Fruit fly (Drosophila melanogaster): ENCODE measurements around the gene CG7130.

CG7130 gene

dm6 chr3L:22065694-22066093 lies 9.9 kb downstream of the CG7130 start, which contains the start of gene CG14561 (continued):
- peak; percentile 33; the same call in 1 of the 2 replicates for TF ChIP-seq CG3847 (GFP tag; IDR thresholded peaks at IDR 0.05)
- TF ChIP-seq psq (GFP tag; optimal IDR thresholded peaks at IDR 0.05): no peak
- peak; percentile 29 for TF ChIP-seq Lhr (GFP tag; optimal IDR thresholded peaks at IDR 0.05)
- peak; percentile 34 for TF ChIP-seq tin (GFP tag; optimal IDR thresholded peaks at IDR 0.05)
- peak; percentile 94 for TF ChIP-seq CG42726 (GFP tag; IDR thresholded peaks at IDR 0.05; ENCODE audit: partially characterized antibody)
- TF ChIP-seq CG10462 (GFP tag; optimal IDR thresholded peaks at IDR 0.05): no peak
- peak; percentile 40 for TF ChIP-seq gfzf (GFP tag; optimal IDR thresholded peaks at IDR 0.05)
- peak; percentile 52 for TF ChIP-seq phol (tag; optimal IDR thresholded peaks at IDR 0.05)
- TF ChIP-seq Oli (tag; optimal IDR thresholded peaks at IDR 0.05): no peak
- no peak for TF ChIP-seq lov (optimal IDR thresholded peaks at IDR 0.05)
- TF ChIP-seq lov (GFP tag; IDR thresholded peaks at IDR 0.05): peak; percentile 73; the same call in 1 of the 3 replicates
- TF ChIP-seq Ets97D (GFP tag; optimal IDR thresholded peaks at IDR 0.05): peak; percentile 79
- peak; percentile 88 for TF ChIP-seq nerfin-2 (GFP tag; IDR thresholded peaks at IDR 0.05; ENCODE audit: partially characterized antibody)
- peak; percentile 39 for TF ChIP-seq zfh2 (GFP tag; optimal IDR thresholded peaks at IDR 0.05)
- TF ChIP-seq HLH4C (GFP tag; IDR thresholded peaks at IDR 0.05; ENCODE audit: partially characterized antibody): peak; percentile 89
- TF ChIP-seq Gug (GFP tag; IDR thresholded peaks at IDR 0.05): peak; percentile 45; the same call in 2 of the 4 replicates
- peak; percentile 56 for TF ChIP-seq CG15514 (GFP tag; optimal IDR thresholded peaks at IDR 0.05)
- TF ChIP-seq ci (GFP tag; IDR thresholded peaks at IDR 0.05): peak; percentile 34; the same call in 2 of the 3 replicates
- peak; percentile 97 for TF ChIP-seq Bgb (GFP tag; IDR thresholded peaks at IDR 0.05; ENCODE audit: partially characterized antibody)
- no peak for TF ChIP-seq CG6254 (GFP tag; optimal IDR thresholded peaks at IDR 0.05)
- peak; percentile 84 for TF ChIP-seq ato (GFP tag; IDR thresholded peaks at IDR 0.05; ENCODE audit: partially characterized antibody)
- TF ChIP-seq CG34224 (GFP tag; IDR thresholded peaks at IDR 0.05; ENCODE audit: partially characterized antibody): peak; percentile 87
- peak; percentile 14; the same call in 1 of the 2 replicates for TF ChIP-seq Xrp1 (GFP tag; IDR thresholded peaks at IDR 0.05)
- peak; percentile 38 for TF ChIP-seq Xbp1 (GFP tag; optimal IDR thresholded peaks at IDR 0.05)
- TF ChIP-seq bbx (GFP tag; IDR thresholded peaks at IDR 0.05; ENCODE audit: partially characterized antibody): peak; percentile 96
- no peak for TF ChIP-seq ttk (GFP tag; IDR thresholded peaks at IDR 0.05)
- TF ChIP-seq CG9797 (GFP tag; optimal IDR thresholded peaks at IDR 0.05): peak; percentile 45
- TF ChIP-seq chinmo (GFP tag; IDR thresholded peaks at IDR 0.05; ENCODE audit: partially characterized antibody): peak; percentile 83; the same call in 2 of the 4 replicates
- peak; percentile 35 for TF ChIP-seq CG8924 (tag; optimal IDR thresholded peaks at IDR 0.05)
- no peak for TF ChIP-seq kni (GFP tag; optimal IDR thresholded peaks at IDR 0.05)
- no peak for TF ChIP-seq ewg (GFP tag; optimal IDR thresholded peaks at IDR 0.05)
- TF ChIP-seq CG9932 (GFP tag; IDR thresholded peaks at IDR 0.05): peak; percentile 72
- peak; percentile 93 for TF ChIP-seq CG13287 (GFP tag; IDR thresholded peaks at IDR 0.05; ENCODE audit: partially characterized antibody)
- TF ChIP-seq CTCF (GFP tag; optimal IDR thresholded peaks at IDR 0.05): peak; percentile 48
- no peak for TF ChIP-seq dysf (GFP tag; IDR thresholded peaks at IDR 0.05)
- TF ChIP-seq crp (GFP tag; optimal IDR thresholded peaks at IDR 0.05): peak in 1 of 2 experiments; percentile 27
- TF ChIP-seq lbe (GFP tag; optimal IDR thresholded peaks at IDR 0.05): no peak
- no peak for TF ChIP-seq CG13123 (GFP tag; optimal IDR thresholded peaks at IDR 0.05)
- peak; percentile 96 for TF ChIP-seq amos (GFP tag; IDR thresholded peaks at IDR 0.05; ENCODE audit: partially characterized antibody)
- TF ChIP-seq Pdp1 (GFP tag; optimal IDR thresholded peaks at IDR 0.05): peak in 1 of 2 experiments; percentile 6
- TF ChIP-seq TFAM (GFP tag; optimal IDR thresholded peaks at IDR 0.05): no peak
- no peak for TF ChIP-seq NfI (GFP tag; optimal IDR thresholded peaks at IDR 0.05)
- TF ChIP-seq CG34422 (GFP tag; IDR thresholded peaks at IDR 0.05): peak; percentile 46; the same call in 2 of the 3 replicates
- TF ChIP-seq knrl (GFP tag; IDR thresholded peaks at IDR 0.05; ENCODE audit: partially characterized antibody): peak; percentile 94
- TF ChIP-seq CG9215 (GFP tag; IDR thresholded peaks at IDR 0.05): no peak
- peak; percentile 34 for TF ChIP-seq CG8290 (GFP tag; optimal IDR thresholded peaks at IDR 0.05)
- TF ChIP-seq CG8290 (tag; optimal IDR thresholded peaks at IDR 0.05): peak; percentile 3 to 76
- TF ChIP-seq twi (tag; optimal IDR thresholded peaks at IDR 0.05): peak; percentile 7
- TF ChIP-seq CG16813 (GFP tag; IDR thresholded peaks at IDR 0.05; ENCODE audit: partially characterized antibody): peak; percentile 96

Measured in whole organism, embryonic.